Worm (Caenorhabditis elegans) whole organism, L4 larva: ENCODE measurements around the gene C04G6.2.
A peak's percentile ranks its signal among the peaks of the same experiment; 100 is the strongest.
"Not testable (repeated sequence)": the region's sequence is repeated elsewhere in the genome, so short reads cannot be mapped to it uniquely, and the experiment has no call there.

ENCODE experiments used
- F26F4.8 ChIP-seq: fragments of 200-800 bp; sonication (Bioruptor generic); conservative IDR thresholded peaks from 2 replicates; pipeline ENCODE4 v1.3.6; 2022; ENCODE audit warnings: missing genetic modification characterization, missing compliant biosample characterization
- R02D3.7 ChIP-seq: fragments of 150-350 bp; sonication (generic microtip); optimal IDR thresholded peaks from 3 replicates; lab custom pipeline; 2014; ENCODE audit warnings: missing biosample characterization, missing genetic modification characterization
- T26A8.4 ChIP-seq: fragments of 200-800 bp; sonication (Bioruptor generic); IDR thresholded peaks from 2 replicates; pipeline ENCODE4 v1.3.6; 2022; ENCODE audit warnings: missing genetic modification characterization, missing compliant biosample characterization
- ceh-20 ChIP-seq: fragments of 200-800 bp; sonication (Bioruptor generic); IDR thresholded peaks from 2 replicates; pipeline ENCODE4 v1.3.6; 2022; ENCODE audit warnings: missing genetic modification reagents, missing genetic modification characterization, missing compliant biosample characterization
- ceh-32 ChIP-seq: sonication (generic microtip); optimal IDR thresholded peaks from 2 replicates; lab custom pipeline; 2016; ENCODE audit warnings: mild to moderate bottlenecking, missing genetic modification characterization, missing compliant biosample characterization; ENCODE audit not compliant: poor library complexity
- ceh-62 ChIP-seq: sonication (generic microtip); optimal IDR thresholded peaks from 2 replicates; lab custom pipeline; 2017; ENCODE audit warnings: missing biosample characterization, missing genetic modification characterization
- ceh-82 ChIP-seq: sonication (generic microtip); optimal IDR thresholded peaks from 2 replicates; lab custom pipeline; 2017; ENCODE audit warnings: missing biosample characterization, missing genetic modification characterization
- ctbp-1 ChIP-seq: fragments of 200-800 bp; sonication (Bioruptor generic); IDR thresholded peaks from 2 replicates; pipeline ENCODE4 v1.3.6; 2022; ENCODE audit warnings: missing genetic modification reagents, missing genetic modification characterization, missing compliant biosample characterization
- daf-16 ChIP-seq, 3 experiments: sonication (generic microtip); optimal IDR thresholded peaks; 2 replicates each; lab custom pipeline; 2016 to 2017; ENCODE audit warnings: missing genetic modification characterization in 3 of 3, missing genetic modification reagents in 3 of 3, mild to moderate bottlenecking in 2 of 3, missing compliant biosample characterization in 2 of 3, missing biosample characterization in 1 of 3, moderate library complexity in 1 of 3
- dmd-8 ChIP-seq: fragments of 200-800 bp; sonication (Bioruptor generic); IDR thresholded peaks from 2 replicates; pipeline ENCODE4 v1.3.6; 2022; ENCODE audit warnings: missing genetic modification characterization, missing compliant biosample characterization
- dpl-1 ChIP-seq: fragments of 150-350 bp; optimal IDR thresholded peaks from 2 replicates; lab custom pipeline; 2014; ENCODE audit warnings: missing biosample characterization, missing genetic modification reagents, missing genetic modification characterization
- dve-1 ChIP-seq: sonication (generic microtip); optimal IDR thresholded peaks from 2 replicates; lab custom pipeline; 2017; ENCODE audit warnings: antibody characterized with exemption, mild to moderate bottlenecking, missing genetic modification characterization, missing compliant biosample characterization; ENCODE audit not compliant: insufficient read depth
- egl-43 ChIP-seq: fragments of 200-800 bp; sonication (Bioruptor generic); IDR thresholded peaks from 2 replicates; pipeline ENCODE4 v1.3.6; 2022; ENCODE audit warnings: missing genetic modification reagents, missing genetic modification characterization, missing compliant biosample characterization
- hif-1 ChIP-seq, 2 experiments: sonication (generic microtip); optimal IDR thresholded peaks; 2 replicates each; lab custom pipeline; 2016 to 2017; ENCODE audit warnings: missing compliant biosample characterization in 2 of 2, missing genetic modification characterization in 2 of 2, missing genetic modification reagents in 2 of 2, missing genotype in 2 of 2, mild to moderate bottlenecking in 1 of 2
- hlh-30 ChIP-seq: sonication (generic microtip); optimal IDR thresholded peaks from 2 replicates; lab custom pipeline; 2017; ENCODE audit warnings: antibody characterized with exemption, mild to moderate bottlenecking, missing genetic modification characterization, missing compliant biosample characterization; ENCODE audit not compliant: insufficient read depth
- hmg-1.1 ChIP-seq: fragments of 200-800 bp; sonication (Bioruptor generic); IDR thresholded peaks from 2 replicates; pipeline ENCODE4 v1.3.6; 2022; ENCODE audit warnings: missing genetic modification reagents, missing genetic modification characterization, missing compliant biosample characterization
- jun-1 ChIP-seq: fragments of 150-350 bp; optimal IDR thresholded peaks from 2 replicates; lab custom pipeline; 2014; ENCODE audit warnings: missing biosample characterization, missing genetic modification reagents, missing genetic modification characterization
- lin-15B ChIP-seq: fragments of 150-350 bp; sonication (generic microtip); optimal IDR thresholded peaks from 3 replicates; lab custom pipeline; 2014; ENCODE audit warnings: missing biosample characterization, missing genetic modification characterization
- lin-29 ChIP-seq: fragments of 200-800 bp; sonication (Bioruptor generic); IDR thresholded peaks from 2 replicates; pipeline ENCODE4 v1.3.6; 2022; ENCODE audit warnings: missing genetic modification reagents, missing genetic modification characterization, missing compliant biosample characterization
- madf-5 ChIP-seq, 2 experiments: fragments of 200-800 bp; sonication (Bioruptor generic); IDR thresholded peaks; 2 replicates each; pipeline ENCODE4 v1.3.6; 2022; ENCODE audit warnings: missing compliant biosample characterization in 2 of 2, missing genetic modification characterization in 2 of 2
- nhr-111 ChIP-seq: fragments of 200-800 bp; sonication (Bioruptor generic); optimal IDR thresholded peaks from 2 replicates; lab custom pipeline; 2018; ENCODE audit warnings: mild to moderate bottlenecking, missing genetic modification characterization, missing compliant biosample characterization
- nhr-28 ChIP-seq: fragments of 150-350 bp; optimal IDR thresholded peaks from 2 replicates; lab custom pipeline; 2014; ENCODE audit warnings: missing biosample characterization, missing genetic modification characterization
- pha-4 ChIP-seq, 2 experiments: fragments of 150-350 bp in 1 of 2; fragments of 200-800 bp in 1 of 2; sonication (Bioruptor generic) in 1 of 2; IDR thresholded peaks in 1 of 2; optimal IDR thresholded peaks in 1 of 2; 2 replicates each; pipeline versions ENCODE4 v1.3.6 to Lab custom; 2014 to 2022; ENCODE audit warnings: missing genetic modification characterization in 2 of 2, missing genetic modification reagents in 2 of 2, missing biosample characterization in 1 of 2, missing compliant biosample characterization in 1 of 2
- saeg-2 ChIP-seq: fragments of 200-800 bp; sonication (Bioruptor generic); IDR thresholded peaks from 2 replicates; pipeline ENCODE4 v1.3.6; 2022; ENCODE audit warnings: missing genetic modification reagents, missing genetic modification characterization, missing compliant biosample characterization
- snpc-4 ChIP-seq: fragments of 150-350 bp; optimal IDR thresholded peaks from 2 replicates; lab custom pipeline; 2014; ENCODE audit warnings: missing biosample characterization, missing genetic modification characterization
- tag-97 ChIP-seq: fragments of 200-800 bp; sonication (Bioruptor generic); IDR thresholded peaks from 2 replicates; pipeline ENCODE4 v1.3.6; 2022; ENCODE audit warnings: missing genetic modification characterization, missing compliant biosample characterization
- unc-62 ChIP-seq, 3 experiments: fragments of 150-350 bp in 1 of 3; sonication (generic microtip); optimal IDR thresholded peaks in 2 of 3; peaks in 1 of 3; 1 replicate in 1 of 3; 2 replicates in 2 of 3; lab custom pipeline; 2014 to 2017; ENCODE audit warnings: missing biosample characterization in 3 of 3, missing genetic modification characterization in 3 of 3, missing genetic modification reagents in 3 of 3, missing genotype in 1 of 3
- vab-7 ChIP-seq: fragments of 200-800 bp; sonication (Bioruptor generic); IDR thresholded peaks from 2 replicates; pipeline ENCODE4 v1.3.6; 2022; ENCODE audit warnings: missing genetic modification reagents, missing genetic modification characterization, missing compliant biosample characterization
- zag-1 ChIP-seq: fragments of 150-350 bp; optimal IDR thresholded peaks from 2 replicates; lab custom pipeline; 2014; ENCODE audit warnings: missing biosample characterization, missing genetic modification characterization
- ztf-11 ChIP-seq: fragments of 150-350 bp; optimal IDR thresholded peaks from 2 replicates; lab custom pipeline; 2014; ENCODE audit warnings: missing biosample characterization, missing genetic modification characterization
- ztf-7 ChIP-seq: fragments of 150-350 bp; optimal IDR thresholded peaks from 2 replicates; lab custom pipeline; 2014; ENCODE audit warnings: missing biosample characterization, missing genetic modification characterization

C04G6.2 gene

ce11 chrII:5105020-5105419 is 12.0 kb downstream of the C04G6.2 start (continued):
- TF ChIP-seq egl-43 (GFP tag; lab: Robert Waterston, UW) (no peak), ctbp-1 (peak; percentile 89), ceh-82 (tag; lab: Kevin White, UChicago) (no peak), lin-29 (GFP tag; lab: Robert Waterston, UW) (peak; percentile 65)
- TF ChIP-seq, all 104 proteins: peak for 66

- no peak for TF ChIP-seq T26A8.4
- peak; percentile 53 for TF ChIP-seq nhr-28
- no peak for TF ChIP-seq daf-16 (GFP tag; optimal IDR thresholded peaks at IDR 0.05; lab: Kevin White, UChicago)
- peak; percentile 58 for TF ChIP-seq daf-16 (tag; optimal IDR thresholded peaks at IDR 0.05; lab: Kevin White, UChicago)
Observed at ce11 chrII:5109693-5110092, 16.7 kb downstream of the C04G6.2 start, which contains the start of gene F09C12.2. Gene F09C12.2, plus strand, starts transcription at chrII:5110012.

- no peak for TF ChIP-seq dmd-8 (GFP tag; lab: Robert Waterston, UW)
- TF ChIP-seq ceh-32, result no peak
- no peak for TF ChIP-seq lin-15B (tag; lab: Kevin White, UChicago)
- no peak for TF ChIP-seq dpl-1 (GFP tag; lab: Kevin White, UChicago)
- TF ChIP-seq, all 104 proteins: peak for 0
Observed at ce11 chrII:5112082-5112481, 19.1 kb downstream of the C04G6.2 start, which contains the start of gene F09C12.8. Gene F09C12.8, plus strand, starts transcription at chrII:5112382.

- not testable (repeated sequence) for TF ChIP-seq saeg-2; tag-97; vab-7 (GFP tag; lab: Robert Waterston, UW)
Observed at ce11 chrII:5115235-5115634, 22.2 kb downstream of the C04G6.2 start, which contains the start of gene msp-74. Gene msp-74, minus strand, starts transcription at chrII:5115335.

- no peak for TF ChIP-seq snpc-4 (tag; lab: Kevin White, UChicago)
- no peak for TF ChIP-seq madf-5 (GFP tag; IDR thresholded peaks at IDR 0.05; lab: Robert Waterston, UW)
- no peak for TF ChIP-seq jun-1 (tag; lab: Kevin White, UChicago)
- no peak for TF ChIP-seq ztf-11 (tag; lab: Kevin White, UChicago)
- TF ChIP-seq R02D3.7, result no peak
- TF ChIP-seq zag-1, result no peak
- TF ChIP-seq ceh-62 (tag; lab: Kevin White, UChicago), result no peak
- no peak for TF ChIP-seq hlh-30
- no peak for TF ChIP-seq nhr-111
- TF ChIP-seq tag-97, result no peak
- TF ChIP-seq nhr-28, result no peak
- TF ChIP-seq pha-4 (GFP tag; IDR thresholded peaks at IDR 0.05; lab: Robert Waterston, UW), result no peak
- no peak for TF ChIP-seq pha-4 (tag; optimal IDR thresholded peaks at IDR 0.05; lab: Kevin White, UChicago)
- no peak for TF ChIP-seq ztf-7 (tag; lab: Kevin White, UChicago)
Observed at ce11 chrII:5115733-5116132, 22.7 kb downstream of the C04G6.2 start, which contains the start of gene srsy-1. Gene srsy-1, plus strand, starts transcription at chrII:5116033.

ce11 chrII:5120612-5121011 is 27.6 kb downstream of the C04G6.2 start:
- TF ChIP-seq F26F4.8 (GFP tag; lab: Robert Waterston, UW) (no peak), hmg-1.1 (GFP tag; lab: Robert Waterston, UW) (no peak), ceh-20 (peak; percentile 90; the same call in 1 of the 2 replicates), ztf-7 (tag; lab: Kevin White, UChicago) (no peak), dve-1 (tag; lab: Kevin White, UChicago) (no peak), hif-1 (tag; optimal IDR thresholded peaks at IDR 0.05; lab: Kevin White, UChicago) (no peak), unc-62 (GFP tag; optimal IDR thresholded peaks at IDR 0.05 in 1 of 2; lab: Kevin White, UChicago) (no peak), unc-62 (tag; optimal IDR thresholded peaks at IDR 0.05; lab: Kevin White, UChicago) (no peak)
- TF ChIP-seq, all 104 proteins: peak for 1
